Fruit fly (Drosophila melanogaster) whole organism, embryonic: ENCODE measurements around the gene heph.

Experiments used
- Atf3 ChIP-seq: fragments of 200-800 bp; sonication (Bioruptor generic); optimal IDR thresholded peaks from 3 replicates; lab custom pipeline; 2016; ENCODE audit warnings: missing biosample characterization, missing genetic modification characterization
- CG10274 ChIP-seq: fragments of 200-800 bp; sonication (Bioruptor generic); optimal IDR thresholded peaks from 3 replicates; lab custom pipeline; 2017; ENCODE audit warnings: missing biosample characterization, mild to moderate bottlenecking, missing genetic modification characterization
- CG10462 ChIP-seq: fragments of 200-800 bp; sonication (Bioruptor generic); optimal IDR thresholded peaks from 2 replicates; lab custom pipeline; 2016; ENCODE audit warnings: missing biosample characterization, missing genetic modification characterization
- CG10654 ChIP-seq: fragments of 200-800 bp; sonication (Bioruptor generic); optimal IDR thresholded peaks from 2 replicates; lab custom pipeline; 2016; ENCODE audit warnings: missing biosample characterization, missing genetic modification characterization
- CG11504 ChIP-seq: fragments of 200-800 bp; sonication (Bioruptor generic); optimal IDR thresholded peaks from 3 replicates; lab custom pipeline; 2019; ENCODE audit warnings: missing biosample characterization, mild to moderate bottlenecking, missing genetic modification characterization, moderate library complexity
- CG1233 ChIP-seq: fragments of 200-800 bp; sonication (Bioruptor generic); optimal IDR thresholded peaks from 4 replicates; lab custom pipeline; 2018; ENCODE audit warnings: missing biosample characterization, mild to moderate bottlenecking, missing genetic modification characterization
- CG15269 ChIP-seq: fragments of 200-800 bp; sonication (Bioruptor generic); optimal IDR thresholded peaks from 2 replicates; lab custom pipeline; 2018; ENCODE audit warnings: missing biosample characterization, mild to moderate bottlenecking, missing genetic modification characterization, moderate library complexity
- CG16779 ChIP-seq: fragments of 200-800 bp; sonication (Bioruptor generic); IDR thresholded peaks from 2 replicates; pipeline ENCODE4 v1.3.6; 2022; ENCODE audit warnings: missing biosample characterization, missing genetic modification characterization
- CG18011 ChIP-seq: fragments of 200-800 bp; sonication (Bioruptor generic); optimal IDR thresholded peaks from 2 replicates; lab custom pipeline; 2017; ENCODE audit warnings: missing biosample characterization, missing genetic modification characterization, mild to moderate bottlenecking, moderate library complexity, missing genotype
- CG2129 ChIP-seq: fragments of 200-800 bp; sonication (Bioruptor generic); IDR thresholded peaks from 2 replicates; pipeline ENCODE4 v1.3.6; 2022; ENCODE audit warnings: missing biosample characterization, missing genetic modification characterization; ENCODE audit not compliant: partially characterized antibody
- CG2875 ChIP-seq: fragments of 200-800 bp; sonication (Bioruptor generic); optimal IDR thresholded peaks from 2 replicates; lab custom pipeline; 2017; ENCODE audit warnings: missing biosample characterization, mild to moderate bottlenecking, missing genetic modification characterization, missing genetic modification reagents
- CG3726 ChIP-seq: fragments of 200-800 bp; sonication (Bioruptor generic); IDR thresholded peaks from 3 replicates; pipeline ENCODE4, ENCODE4 v1.3.6; 2022; ENCODE audit warnings: missing biosample characterization, missing genetic modification characterization
- CG4360 ChIP-seq: fragments of 200-800 bp; sonication (Bioruptor generic); IDR thresholded peaks from 2 replicates; pipeline ENCODE4 v1.3.6; 2022; ENCODE audit warnings: missing biosample characterization, missing genetic modification characterization
- CG4424 ChIP-seq: fragments of 200-800 bp; sonication (Bioruptor generic); optimal IDR thresholded peaks from 3 replicates; lab custom pipeline; 2016; ENCODE audit warnings: missing biosample characterization, missing genetic modification characterization
- CG4707 ChIP-seq: fragments of 200-800 bp; sonication (Bioruptor generic); optimal IDR thresholded peaks from 2 replicates; lab custom pipeline; 2018; ENCODE audit warnings: missing biosample characterization, mild to moderate bottlenecking, missing genetic modification characterization, moderate library complexity
- CG6254 ChIP-seq: fragments of 200-800 bp; sonication (Bioruptor generic); optimal IDR thresholded peaks from 3 replicates; lab custom pipeline; 2017; ENCODE audit warnings: mild to moderate bottlenecking, missing biosample characterization, missing genetic modification reagents, missing genetic modification characterization
- CG7745 ChIP-seq: fragments of 200-800 bp; sonication (Bioruptor generic); optimal IDR thresholded peaks from 2 replicates; lab custom pipeline; 2018; ENCODE audit warnings: missing biosample characterization, mild to moderate bottlenecking, missing genetic modification characterization, moderate library complexity
- CG7786 ChIP-seq: fragments of 200-800 bp; sonication (Bioruptor generic); optimal IDR thresholded peaks from 2 replicates; lab custom pipeline; 2016; ENCODE audit warnings: missing biosample characterization, missing genetic modification characterization
- CG8924 ChIP-seq: fragments of 200-800 bp; optimal IDR thresholded peaks from 3 replicates; lab custom pipeline; 2019; ENCODE audit warnings: missing biosample characterization, mild to moderate bottlenecking, missing genetic modification characterization, moderate library complexity
- CG8944 ChIP-seq: fragments of 200-800 bp; sonication (Bioruptor generic); optimal IDR thresholded peaks from 3 replicates; lab custom pipeline; 2016; ENCODE audit warnings: missing biosample characterization, missing genetic modification characterization
- CoRest ChIP-seq: fragments of 200-800 bp; sonication (Bioruptor generic); optimal IDR thresholded peaks from 3 replicates; lab custom pipeline; 2018; ENCODE audit warnings: missing biosample characterization, mild to moderate bottlenecking, missing genetic modification characterization, moderate library complexity
- Dek ChIP-seq: fragments of 200-800 bp; sonication (Bioruptor generic); optimal IDR thresholded peaks from 3 replicates; lab custom pipeline; 2019; ENCODE audit warnings: missing biosample characterization, mild to moderate bottlenecking, missing genetic modification characterization, moderate library complexity
- Dip2 ChIP-seq: fragments of 200-800 bp; sonication (Bioruptor generic); IDR thresholded peaks from 2 replicates; pipeline ENCODE4 v1.3.6; 2022; ENCODE audit warnings: missing biosample characterization, missing genetic modification characterization
- Jarid2 ChIP-seq: fragments of 200-800 bp; sonication (Bioruptor generic); optimal IDR thresholded peaks from 3 replicates; lab custom pipeline; 2017; ENCODE audit warnings: mild to moderate bottlenecking, missing biosample characterization, missing genetic modification reagents, missing genetic modification characterization
- Med ChIP-seq: fragments of 200-800 bp; sonication (Bioruptor generic); peaks from one replicate; lab custom pipeline; 2016; ENCODE audit warnings: missing biosample characterization, missing genetic modification characterization, mild to moderate bottlenecking, inconsistent platforms, moderate library complexity
- Mes4 ChIP-seq: fragments of 200-800 bp; sonication (Bioruptor generic); optimal IDR thresholded peaks from 2 replicates; lab custom pipeline; 2016; ENCODE audit warnings: missing biosample characterization, missing genetic modification characterization
- Sry-δ ChIP-seq: fragments of 200-800 bp; sonication (Bioruptor generic); optimal IDR thresholded peaks from 2 replicates; lab custom pipeline; 2016; ENCODE audit warnings: missing biosample characterization, missing genetic modification characterization
- Xbp1 ChIP-seq: fragments of 200-800 bp; sonication (Bioruptor generic); optimal IDR thresholded peaks from 3 replicates; lab custom pipeline; 2016; ENCODE audit warnings: missing biosample characterization, mild to moderate bottlenecking, missing genetic modification characterization
- ab ChIP-seq: fragments of 200-800 bp; sonication (Bioruptor generic); optimal IDR thresholded peaks from 2 replicates; lab custom pipeline; 2016; ENCODE audit warnings: missing biosample characterization, missing genetic modification characterization
- ato ChIP-seq: fragments of 200-800 bp; sonication (Bioruptor generic); IDR thresholded peaks from 2 replicates; pipeline ENCODE4 v1.3.6; 2022; ENCODE audit warnings: missing biosample characterization, missing genetic modification characterization; ENCODE audit not compliant: partially characterized antibody
- cad ChIP-seq: fragments of >200 bp; optimal IDR thresholded peaks from 2 replicates; lab custom pipeline; 2017; ENCODE audit warnings: missing biosample characterization, missing genetic modification characterization
- ci ChIP-seq: fragments of 200-800 bp; sonication (Bioruptor generic); IDR thresholded peaks from 3 replicates; pipeline ENCODE4 v1.3.6; 2022; ENCODE audit warnings: missing biosample characterization, missing genetic modification characterization
- ewg ChIP-seq: fragments of 200-800 bp; sonication (Bioruptor generic); optimal IDR thresholded peaks from 3 replicates; lab custom pipeline; 2017; ENCODE audit warnings: mild to moderate bottlenecking, missing biosample characterization, missing genetic modification reagents, missing genetic modification characterization
- fd102C ChIP-seq: fragments of 200-800 bp; sonication (Bioruptor generic); optimal IDR thresholded peaks from 2 replicates; lab custom pipeline; 2018; ENCODE audit warnings: missing biosample characterization, mild to moderate bottlenecking, missing genetic modification characterization, moderate library complexity
- fd64A ChIP-seq: fragments of 200-800 bp; sonication (Bioruptor generic); optimal IDR thresholded peaks from 3 replicates; lab custom pipeline; 2018; ENCODE audit warnings: missing biosample characterization, mild to moderate bottlenecking, missing genetic modification characterization
- fd96Cb ChIP-seq: fragments of 200-800 bp; sonication (Bioruptor generic); optimal IDR thresholded peaks from 2 replicates; lab custom pipeline; 2018; ENCODE audit warnings: missing biosample characterization, mild to moderate bottlenecking, missing genetic modification characterization, moderate library complexity
- gcm2 ChIP-seq: fragments of 200-800 bp; sonication (Bioruptor generic); optimal IDR thresholded peaks from 2 replicates; lab custom pipeline; 2016; ENCODE audit warnings: missing biosample characterization, missing genetic modification characterization
- h ChIP-seq: fragments of >200 bp; optimal IDR thresholded peaks from 2 replicates; lab custom pipeline; 2017
- kay ChIP-seq: fragments of 200-800 bp; sonication (Bioruptor generic); optimal IDR thresholded peaks from 2 replicates; lab custom pipeline; 2016; ENCODE audit warnings: missing biosample characterization, missing genetic modification characterization
- lab ChIP-seq: fragments of 200-800 bp; sonication (Bioruptor generic); optimal IDR thresholded peaks from 3 replicates; lab custom pipeline; 2017; ENCODE audit warnings: missing biosample characterization, missing genetic modification characterization, mild to moderate bottlenecking, moderate library complexity, missing genetic modification reagents
- schlank ChIP-seq: fragments of 200-800 bp; sonication (Bioruptor generic); optimal IDR thresholded peaks from 2 replicates; lab custom pipeline; 2018; ENCODE audit warnings: missing biosample characterization, mild to moderate bottlenecking, missing genetic modification characterization
- scrt ChIP-seq: fragments of 200-800 bp; sonication (Bioruptor generic); optimal IDR thresholded peaks from 2 replicates; lab custom pipeline; 2018; ENCODE audit warnings: missing biosample characterization, mild to moderate bottlenecking, missing genetic modification characterization, moderate library complexity
- sens-2 ChIP-seq: fragments of 200-800 bp; sonication (Bioruptor generic); IDR thresholded peaks from 2 replicates; pipeline ENCODE4 v1.3.6; 2022; ENCODE audit warnings: missing biosample characterization, missing genetic modification characterization
- toy ChIP-seq: fragments of 200-800 bp; sonication (Bioruptor generic); IDR thresholded peaks from 2 replicates; pipeline ENCODE4 v1.3.6; 2022; ENCODE audit warnings: missing biosample characterization, missing genetic modification characterization
- tup ChIP-seq: fragments of 200-800 bp; sonication (Bioruptor generic); optimal IDR thresholded peaks from 2 replicates; lab custom pipeline; 2016; ENCODE audit warnings: missing biosample characterization, mild to moderate bottlenecking, missing genetic modification characterization, moderate library complexity
- usp ChIP-seq: fragments of >200 bp; optimal IDR thresholded peaks from 2 replicates; lab custom pipeline; 2017; ENCODE audit warnings: missing biosample characterization, missing genetic modification characterization
- wdn ChIP-seq: fragments of 200-800 bp; sonication (Bioruptor generic); IDR thresholded peaks from 2 replicates; pipeline ENCODE4 v1.3.6; 2022; ENCODE audit warnings: missing biosample characterization, missing genetic modification characterization

heph gene

DNA sequence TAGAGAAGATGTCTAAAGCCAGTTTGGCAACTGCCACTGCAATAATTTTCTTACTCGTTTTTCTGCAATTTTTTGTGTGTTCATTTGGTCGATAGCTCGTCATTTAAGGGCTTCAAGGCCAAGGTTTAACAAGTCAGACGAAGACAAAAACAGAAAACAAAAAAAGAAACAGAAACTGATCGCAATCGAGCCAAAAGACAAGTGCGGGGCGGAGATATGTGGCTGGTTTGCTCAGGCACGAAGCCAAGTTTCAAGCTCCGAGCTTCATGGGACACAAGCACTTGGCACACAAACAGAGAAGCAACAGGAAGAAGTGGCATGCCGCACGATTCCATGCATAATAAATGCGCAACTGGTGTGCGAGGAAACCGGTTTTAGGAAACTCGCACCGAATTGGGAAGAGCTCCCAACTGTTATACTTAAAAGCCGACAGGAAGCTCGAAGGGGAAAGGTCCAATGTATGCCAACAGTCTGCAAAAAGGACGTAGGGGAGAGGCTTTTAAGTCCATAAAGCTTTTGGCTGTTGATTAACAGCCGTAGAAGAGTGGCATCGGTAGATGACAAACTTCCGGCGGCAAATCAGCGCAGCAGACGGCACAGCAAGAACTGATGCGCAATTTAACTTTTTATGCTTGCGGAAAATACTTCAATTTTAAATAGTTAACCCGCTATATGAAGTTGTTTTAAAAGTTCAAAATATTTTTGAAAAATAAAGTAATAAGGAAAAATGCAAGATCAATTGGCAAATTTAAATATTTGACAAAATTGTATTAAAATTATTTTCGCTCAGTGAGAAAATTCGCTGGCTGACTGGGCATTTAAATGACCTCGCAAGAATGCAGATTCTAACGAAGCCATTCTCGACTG is 71.4 kb downstream of the heph start (continued):
- TF ChIP-seq scrt (GFP tag; lab: Kevin White, UChicago), result peak; percentile 99
- TF ChIP-seq CG6254 (GFP tag; lab: Kevin White, UChicago), result no peak
- TF ChIP-seq CG2875 (GFP tag; lab: Kevin White, UChicago), result no peak
- TF ChIP-seq ci (GFP tag; lab: Robert Waterston, UW), result peak; percentile 39; the same call in 1 of the 3 replicates

DNA sequence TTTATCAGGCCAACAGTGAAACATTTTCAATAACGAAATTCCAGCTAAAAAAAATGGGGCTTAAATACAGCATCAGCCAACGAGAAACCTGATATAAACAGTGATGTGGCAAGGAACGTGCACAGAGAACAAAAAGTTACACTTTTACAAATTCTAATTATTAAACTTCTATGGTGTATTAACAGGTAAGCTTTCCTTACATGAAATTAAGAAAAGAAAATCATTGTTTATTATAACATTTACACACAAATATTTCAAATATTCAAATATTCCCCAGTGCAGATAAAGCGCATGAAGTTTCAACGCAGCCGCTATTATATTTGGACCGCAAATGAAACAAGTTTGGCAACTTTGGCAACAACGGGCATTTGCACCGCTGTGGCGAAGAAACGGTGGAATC is 73.7 kb downstream of the heph start:
- TF ChIP-seq CG7745 (no peak), Dek (tag; lab: Kevin White, UChicago) (no peak), CoRest (tag; lab: Kevin White, UChicago) (peak; percentile 66), CG2129 (GFP tag; lab: Robert Waterston, UW) (no peak), CG8924 (tag; lab: Kevin White, UChicago) (peak; percentile 75), CG1233 (peak; percentile 37), wdn (GFP tag; lab: Robert Waterston, UW) (no peak), ab (GFP tag; lab: Kevin White, UChicago) (no peak), CG4424 (peak; percentile 45), toy (no peak), fd64A (GFP tag; lab: Kevin White, UChicago) (no peak), Sry-δ (GFP tag; lab: Kevin White, UChicago) (peak; percentile 12), CG16779 (no peak), fd102C (GFP tag; lab: Kevin White, UChicago) (no peak), schlank (no peak), ato (GFP tag; lab: Robert Waterston, UW) (no peak), CG10274 (no peak), Dip2 (GFP tag; lab: Robert Waterston, UW) (no peak), fd96Cb (tag; lab: Kevin White, UChicago) (peak; percentile 66), sens-2 (peak; percentile 42; the same call in 1 of the 2 replicates), h (lab: Kevin White, UChicago) (no peak), CG10654 (GFP tag; lab: Kevin White, UChicago) (peak; percentile 29), lab (GFP tag; lab: Kevin White, UChicago) (peak; percentile 63), CG4707 (GFP tag; lab: Kevin White, UChicago) (peak; percentile 34), usp (GFP tag; lab: Kevin White, UChicago) (no peak), Mes4 (GFP tag; lab: Kevin White, UChicago) (no peak), CG10462 (GFP tag; lab: Kevin White, UChicago) (peak; percentile 32), kay (no peak), Atf3 (no peak), gcm2 (no peak), CG15269 (tag; lab: Kevin White, UChicago) (peak; percentile 79), Med (GFP tag; lab: Kevin White, UChicago) (peak; percentile 83), CG3726 (GFP tag; lab: Robert Waterston, UW) (peak; percentile 57; the same call in 1 of the 3 replicates), Xbp1 (peak; percentile 63), cad (no peak), CG7786 (GFP tag; lab: Kevin White, UChicago) (no peak), tup (GFP tag; lab: Kevin White, UChicago) (no peak), Jarid2 (GFP tag; lab: Kevin White, UChicago) (no peak), ewg (GFP tag; lab: Kevin White, UChicago) (peak; percentile 52), CG18011 (GFP tag; lab: Kevin White, UChicago) (no peak), CG11504 (tag; lab: Kevin White, UChicago) (peak; percentile 88), CG8944 (GFP tag; lab: Kevin White, UChicago) (no peak), CG4360 (GFP tag; lab: Robert Waterston, UW) (0 out of 2 replicates have a peak, but pooled peaks have one; percentile 17)
